Worm (Caenorhabditis elegans): ENCODE results near the gene lep-2.

ce11 chrIV:990352-990751 is 1.7 kb upstream of the lep-2 start, which contains the start of gene egrh-2:
- TF ChIP-seq alr-1 (tag; optimal IDR thresholded peaks at IDR 0.05) (no peak), nhr-237 (tag; optimal IDR thresholded peaks at IDR 0.05) (no peak), egl-27 (tag; optimal IDR thresholded peaks at IDR 0.05) (no peak), nhr-25 (tag; optimal IDR thresholded peaks at IDR 0.05) (no peak), ztf-11 (tag; optimal IDR thresholded peaks at IDR 0.05) (no peak), ceh-82 (tag; optimal IDR thresholded peaks at IDR 0.05) (no peak), elt-3 (tag; optimal IDR thresholded peaks at IDR 0.05) (no peak), nhr-10 (tag; optimal IDR thresholded peaks at IDR 0.05) (no peak)

Measured in whole organism, L2 larva.